Worm (Caenorhabditis elegans) whole organism, mixed stage, embryonic: ENCODE results near the gene mrps-33.
"Not testable (repeated sequence)": the region's sequence is repeated elsewhere in the genome, so short reads cannot be mapped to it uniquely, and the experiment has no call there.

Experiments used
- M03D4.4 ChIP-seq: sonication (generic microtip); optimal IDR thresholded peaks from 2 replicates; lab custom pipeline; 2017; ENCODE audit warnings: mild to moderate bottlenecking, missing genetic modification characterization, missing compliant biosample characterization
- bed-3 ChIP-seq: fragments of 200-800 bp; sonication (Bioruptor generic); optimal IDR thresholded peaks from 3 replicates; lab custom pipeline; 2018; ENCODE audit warnings: mild to moderate bottlenecking, missing genetic modification characterization, moderate library complexity, missing compliant biosample characterization
- blmp-1 ChIP-seq: fragments of 150-350 bp; optimal IDR thresholded peaks from 2 replicates; lab custom pipeline; 2014; ENCODE audit warnings: missing biosample characterization, missing genetic modification characterization
- ceh-39 ChIP-seq: fragments of 150-350 bp; optimal IDR thresholded peaks from 2 replicates; lab custom pipeline; 2014; ENCODE audit warnings: missing biosample characterization, missing genetic modification characterization
- ceh-43 ChIP-seq: fragments of 200-800 bp; sonication (Bioruptor generic); optimal IDR thresholded peaks from 2 replicates; lab custom pipeline; 2018; ENCODE audit warnings: mild to moderate bottlenecking, missing genetic modification characterization, moderate library complexity, missing compliant biosample characterization
- ceh-83 ChIP-seq: fragments of 200-800 bp; sonication (Bioruptor generic); optimal IDR thresholded peaks from 2 replicates; lab custom pipeline; 2018; ENCODE audit warnings: mild to moderate bottlenecking, missing genetic modification characterization, missing compliant biosample characterization
- ces-1 ChIP-seq: fragments of 150-350 bp; optimal IDR thresholded peaks from 2 replicates; lab custom pipeline; 2014; ENCODE audit warnings: missing biosample characterization, missing genetic modification reagents, missing genetic modification characterization
- cnd-1 ChIP-seq: fragments of 200-800 bp; sonication (Bioruptor generic); optimal IDR thresholded peaks from 2 replicates; lab custom pipeline; 2018; ENCODE audit warnings: mild to moderate bottlenecking, missing genetic modification characterization, missing compliant biosample characterization
- drap-1 ChIP-seq: fragments of 200-800 bp; sonication (Bioruptor generic); optimal IDR thresholded peaks from 3 replicates; lab custom pipeline; 2018; ENCODE audit warnings: mild to moderate bottlenecking, missing genetic modification characterization, missing compliant biosample characterization
- elt-1 ChIP-seq: sonication (generic microtip); optimal IDR thresholded peaks from 2 replicates; lab custom pipeline; 2017; ENCODE audit warnings: missing genetic modification characterization, mild to moderate bottlenecking, missing compliant biosample characterization, antibody characterized with exemption, moderate library complexity, borderline replicate concordance; ENCODE audit not compliant: insufficient read depth
- elt-3 ChIP-seq: fragments of 150-350 bp; optimal IDR thresholded peaks from 2 replicates; lab custom pipeline; 2014; ENCODE audit warnings: missing biosample characterization, missing genetic modification characterization
- flh-1 ChIP-seq: fragments of 200-800 bp; sonication (Bioruptor generic); optimal IDR thresholded peaks from 2 replicates; lab custom pipeline; 2018; ENCODE audit warnings: mild to moderate bottlenecking, missing genetic modification characterization, moderate library complexity, missing compliant biosample characterization
- ham-2 ChIP-seq: fragments of 200-800 bp; sonication (Bioruptor generic); optimal IDR thresholded peaks from 2 replicates; lab custom pipeline; 2018; ENCODE audit warnings: mild to moderate bottlenecking, missing genetic modification characterization, missing compliant biosample characterization
- hlh-1 ChIP-seq: fragments of 150-350 bp; optimal IDR thresholded peaks from 2 replicates; lab custom pipeline; 2014; ENCODE audit warnings: missing biosample characterization, missing genetic modification reagents, missing genetic modification characterization
- lin-13 ChIP-seq: fragments of 150-350 bp; optimal IDR thresholded peaks from 2 replicates; lab custom pipeline; 2014; ENCODE audit warnings: missing biosample characterization, missing genetic modification characterization
- lin-32 ChIP-seq: fragments of 200-800 bp; sonication (Bioruptor generic); optimal IDR thresholded peaks from 2 replicates; lab custom pipeline; 2018; ENCODE audit warnings: mild to moderate bottlenecking, missing genetic modification characterization, missing compliant biosample characterization
- lsy-2 ChIP-seq: fragments of 150-350 bp; optimal IDR thresholded peaks from 2 replicates; lab custom pipeline; 2014; ENCODE audit warnings: missing biosample characterization, missing genetic modification characterization
- mab-5 ChIP-seq: fragments of 150-350 bp; optimal IDR thresholded peaks from 2 replicates; lab custom pipeline; 2014; ENCODE audit warnings: missing biosample characterization, missing genetic modification characterization
- mep-1 ChIP-seq: fragments of 150-350 bp; optimal IDR thresholded peaks from 2 replicates; lab custom pipeline; 2017; ENCODE audit warnings: missing biosample characterization, missing genetic modification reagents, missing genetic modification characterization, inconsistent platforms
- mls-2 ChIP-seq: sonication (generic microtip); optimal IDR thresholded peaks from 2 replicates; lab custom pipeline; 2016; ENCODE audit warnings: mild to moderate bottlenecking, missing genetic modification characterization, moderate library complexity, missing compliant biosample characterization
- nhr-12 ChIP-seq: fragments of 150-350 bp; optimal IDR thresholded peaks from 2 replicates; lab custom pipeline; 2014; ENCODE audit warnings: missing biosample characterization, missing genetic modification characterization
- nhr-2 ChIP-seq: fragments of 150-350 bp; optimal IDR thresholded peaks from 2 replicates; lab custom pipeline; 2014; ENCODE audit warnings: missing biosample characterization, missing genetic modification characterization
- nhr-237 ChIP-seq: fragments of 150-350 bp; optimal IDR thresholded peaks from 2 replicates; lab custom pipeline; 2014; ENCODE audit warnings: missing biosample characterization, missing genetic modification characterization
- nhr-28 ChIP-seq: fragments of 150-350 bp; optimal IDR thresholded peaks from 2 replicates; lab custom pipeline; 2014; ENCODE audit warnings: missing biosample characterization, missing genetic modification characterization
- nhr-76 ChIP-seq: sonication (generic microtip); optimal IDR thresholded peaks from 2 replicates; lab custom pipeline; 2017; ENCODE audit warnings: missing biosample characterization, missing genetic modification characterization
- pha-4 ChIP-seq: fragments of 150-350 bp; optimal IDR thresholded peaks from 2 replicates; lab custom pipeline; 2018; ENCODE audit warnings: missing biosample characterization, missing genetic modification reagents, missing genetic modification characterization
- sem-2 ChIP-seq: fragments of 200-800 bp; sonication (Bioruptor generic); optimal IDR thresholded peaks from 2 replicates; lab custom pipeline; 2018; ENCODE audit warnings: mild to moderate bottlenecking, missing genetic modification characterization, missing compliant biosample characterization
- snpc-4 ChIP-seq: fragments of 150-350 bp; optimal IDR thresholded peaks from 2 replicates; lab custom pipeline; 2014; ENCODE audit warnings: missing biosample characterization, missing genetic modification characterization
- sptf-1 ChIP-seq: sonication (generic microtip); optimal IDR thresholded peaks from 2 replicates; lab custom pipeline; 2017; ENCODE audit warnings: mild to moderate bottlenecking, missing genetic modification characterization, moderate library complexity, missing compliant biosample characterization
- tbx-8 ChIP-seq: fragments of 200-800 bp; sonication (Bioruptor generic); optimal IDR thresholded peaks from 2 replicates; lab custom pipeline; 2018; ENCODE audit warnings: mild to moderate bottlenecking, missing genetic modification characterization, moderate library complexity, missing compliant biosample characterization
- unc-120 ChIP-seq: sonication (generic microtip); optimal IDR thresholded peaks from 2 replicates; lab custom pipeline; 2017; ENCODE audit warnings: missing genetic modification characterization, missing compliant biosample characterization; ENCODE audit not compliant: poor library complexity, severe bottlenecking
- unc-62 ChIP-seq: fragments of 150-350 bp; optimal IDR thresholded peaks from 2 replicates; lab custom pipeline; 2014; ENCODE audit warnings: missing biosample characterization, missing genetic modification reagents, missing genetic modification characterization
- zip-8 ChIP-seq: fragments of 150-350 bp; optimal IDR thresholded peaks from 2 replicates; lab custom pipeline; 2014; ENCODE audit warnings: missing biosample characterization, missing genetic modification characterization
- ztf-11 ChIP-seq: fragments of 150-350 bp; optimal IDR thresholded peaks from 2 replicates; lab custom pipeline; 2014; ENCODE audit warnings: missing biosample characterization, missing genetic modification characterization

Gene mrps-33

ce11 chrIV:8739926-8740325 lies at the start of gene mrps-33:
TSS of gene mrps-33 (minus strand) at chrIV:8740026.
- TF ChIP-seq sem-2 (GFP tag; lab: Kevin White, UChicago), result no peak
- TF ChIP-seq mls-2 (tag; lab: Kevin White, UChicago), result no peak
- TF ChIP-seq mep-1 (tag; lab: Kevin White, UChicago), result no peak
- no peak for TF ChIP-seq nhr-12
- no peak for TF ChIP-seq cnd-1 (tag; lab: Kevin White, UChicago)
- TF ChIP-seq drap-1 (GFP tag; lab: Kevin White, UChicago), result no peak
- TF ChIP-seq ztf-11 (tag; lab: Kevin White, UChicago), result no peak

DNA sequence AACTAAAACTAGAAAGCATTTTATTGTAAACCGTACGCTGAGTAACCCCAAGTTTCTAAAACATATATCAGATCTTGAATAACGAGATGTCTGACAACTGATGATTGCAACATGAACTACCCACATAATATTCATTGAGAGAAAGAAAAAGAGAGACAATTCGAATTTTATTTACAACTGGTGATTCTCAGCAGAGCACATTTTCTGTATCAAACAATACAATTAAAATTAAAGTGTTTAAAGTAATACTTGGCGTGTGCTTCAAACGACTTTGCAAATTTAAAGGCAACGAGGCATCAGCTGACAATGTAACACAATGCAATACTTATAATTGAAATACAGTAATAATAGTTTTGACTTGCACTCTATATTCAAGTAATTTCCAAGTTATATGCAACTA lies 48.2 kb upstream of the mrps-33 start, which contains the start of gene C33D9.10:
C33D9.10 (minus strand) TSS at position 101 of the 400 bp plus-strand sequence.
- not testable (repeated sequence) for TF ChIP-seq unc-120, ztf-11, cnd-1 (tag; lab: Kevin White, UChicago)

ce11 chrIV:8786654-8787053 lies 46.8 kb upstream of the mrps-33 start, which contains the start of gene C33D9.8:
TSS of gene C33D9.8 (minus strand) at chrIV:8786752.
- TF ChIP-seq hlh-1 (peak; percentile 40), sptf-1 (tag; lab: Kevin White, UChicago) (no peak), ces-1 (GFP tag; lab: Kevin White, UChicago) (peak; percentile 11)

DNA sequence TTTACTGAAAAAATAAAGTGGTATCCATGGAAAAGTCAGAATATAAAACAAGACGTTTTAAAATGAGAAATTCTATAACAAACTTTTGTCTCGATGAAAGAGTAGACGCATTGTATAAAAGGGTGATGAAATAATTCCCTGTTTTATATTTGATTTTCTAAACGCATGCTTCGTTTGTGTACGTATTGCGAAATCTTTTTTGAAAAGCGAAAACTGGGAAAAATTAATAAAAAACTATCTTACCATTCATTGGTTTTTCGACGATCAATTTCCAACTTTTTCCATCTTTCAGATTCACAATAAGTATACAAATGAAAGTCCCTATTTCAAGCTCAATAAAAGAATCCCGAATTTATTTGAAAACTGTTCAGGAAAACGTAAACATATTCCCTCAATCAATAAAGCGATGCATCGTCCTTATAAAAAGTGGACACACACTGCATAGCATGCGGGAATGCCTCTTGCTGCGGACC lies 45.1 kb upstream of the mrps-33 start, which contains the start of gene C33D9.13:
C33D9.13 (minus strand) TSS at position 423 of the 473 bp plus-strand sequence.
- TF ChIP-seq nhr-28 (tag; lab: Kevin White, UChicago) (no peak), tbx-8 (GFP tag; lab: Kevin White, UChicago) (no peak), M03D4.4 (no peak), ces-1 (GFP tag; lab: Kevin White, UChicago) (peak; percentile 29)

ce11 chrIV:8782172-8782571 lies 42.3 kb upstream of the mrps-33 start:
- TF ChIP-seq ceh-39 (tag; lab: Kevin White, UChicago) (no peak), ceh-43 (GFP tag; lab: Kevin White, UChicago) (peak; percentile 31), lin-13 (tag; lab: Kevin White, UChicago) (peak; percentile 75), mep-1 (tag; lab: Kevin White, UChicago) (peak; percentile 84), blmp-1 (no peak), bed-3 (GFP tag; lab: Kevin White, UChicago) (peak; percentile 14), tbx-8 (GFP tag; lab: Kevin White, UChicago) (peak; percentile 21), unc-62 (peak; percentile 84), nhr-28 (tag; lab: Kevin White, UChicago) (no peak), lsy-2 (tag; lab: Kevin White, UChicago) (peak; percentile 69), pha-4 (tag; lab: Kevin White, UChicago) (peak; percentile 77), mls-2 (tag; lab: Kevin White, UChicago) (peak; percentile 74), nhr-76 (tag; lab: Kevin White, UChicago) (no peak), ztf-11 (tag; lab: Kevin White, UChicago) (peak; percentile 74), nhr-237 (tag; lab: Kevin White, UChicago) (peak; percentile 56), mab-5 (tag; lab: Kevin White, UChicago) (no peak), lin-32 (GFP tag; lab: Kevin White, UChicago) (peak; percentile 74), hlh-1 (peak; percentile 93), elt-1 (peak; percentile 45), nhr-12 (no peak), ceh-83 (GFP tag; lab: Kevin White, UChicago) (peak; percentile 52), unc-120 (tag; lab: Kevin White, UChicago) (peak; percentile 95), ces-1 (GFP tag; lab: Kevin White, UChicago) (peak; percentile 53), drap-1 (GFP tag; lab: Kevin White, UChicago) (peak; percentile 75), cnd-1 (tag; lab: Kevin White, UChicago) (peak; percentile 83), sem-2 (GFP tag; lab: Kevin White, UChicago) (no peak), ham-2 (peak; percentile 98), snpc-4 (tag; lab: Kevin White, UChicago) (no peak), flh-1 (GFP tag; lab: Kevin White, UChicago) (no peak), zip-8 (no peak), elt-3 (tag; lab: Kevin White, UChicago) (peak; percentile 5), M03D4.4 (peak; percentile 54), nhr-2 (tag; lab: Kevin White, UChicago) (peak; percentile 26), sptf-1 (tag; lab: Kevin White, UChicago) (peak; percentile 78)
